Fruit fly (Drosophila melanogaster) Kc167 (cell line): ENCODE measurements around the gene CG5892.

ENCODE experiments used
- insv ChIP-seq: fragments of >200 bp; optimal IDR thresholded peaks from 3 replicates; lab custom pipeline; 2018; ENCODE audit warnings: missing external identifiers
- psq ChIP-seq: fragments of >200 bp; optimal IDR thresholded peaks from 2 replicates; lab custom pipeline; 2017; ENCODE audit warnings: missing external identifiers

DNA sequence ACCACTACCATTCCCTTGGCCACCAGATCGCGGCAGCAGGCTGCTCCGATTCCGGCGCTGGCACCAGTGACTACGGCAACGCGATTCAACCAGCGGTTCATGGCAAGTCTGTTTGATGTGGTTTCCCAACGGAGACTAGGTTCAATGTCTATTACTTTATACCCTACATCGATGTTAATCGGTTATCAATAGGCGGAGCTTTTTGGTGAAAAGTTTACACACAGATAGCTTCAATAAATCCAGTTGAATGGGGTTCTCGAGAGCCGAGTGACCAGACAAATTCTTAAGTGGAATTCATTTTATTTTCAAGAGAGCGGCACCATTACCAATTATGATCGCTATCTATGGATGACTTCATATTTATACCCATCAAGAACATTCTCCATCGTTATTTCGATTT is 33.7 kb downstream of the CG5892 start, which contains the start of gene CG3301:
- TF ChIP-seq psq (lab: Kevin White, UChicago) = no peak
- TF ChIP-seq insv (lab: Kevin White, UChicago) = no peak
